Fruit fly (Drosophila melanogaster): ENCODE measurements around the gene CG14262.

DNA sequence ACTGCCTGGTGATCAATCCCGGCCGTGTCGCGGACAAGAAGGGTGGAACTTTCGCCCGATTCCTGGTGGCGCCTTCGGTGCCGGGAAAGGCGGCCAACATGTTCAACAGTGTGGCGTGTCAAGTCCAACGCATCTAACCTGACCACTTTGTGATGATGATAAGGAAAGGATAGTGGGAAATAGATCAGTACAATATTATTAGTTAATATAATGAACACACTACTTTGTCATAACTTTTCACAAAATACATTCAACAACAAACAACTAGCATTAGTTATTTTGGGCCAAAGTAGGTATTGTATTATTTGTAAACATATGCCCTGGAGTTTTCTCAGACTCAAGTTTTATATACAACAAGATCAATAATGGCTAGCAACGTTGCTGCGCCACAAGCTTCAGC, 24.3 kb downstream of the CG14262 start, which contains the start of gene CG17991:
- TF ChIP-seq Sox102F (GFP tag; optimal IDR thresholded peaks at IDR 0.05) (no peak), CG8119 (GFP tag; IDR thresholded peaks at IDR 0.05) (no peak), CG8319 (GFP tag; optimal IDR thresholded peaks at IDR 0.05) (no peak)

Measured in whole organism, prepupa.